Worm (Caenorhabditis elegans) whole organism, young adult: ENCODE measurements around the gene osm-6.

Experiments used
- C17E4.6 ChIP-seq: fragments of 200-800 bp; sonication (Bioruptor generic); IDR thresholded peaks from 2 replicates; pipeline ENCODE4 v1.3.6; 2022; ENCODE audit warnings: missing genetic modification reagents, missing genetic modification characterization, missing compliant biosample characterization
- ama-1 ChIP-seq, 3 experiments: fragments of 150-350 bp in 1 of 3; sonication (generic microtip) in 2 of 3; optimal IDR thresholded peaks; 2 replicates each; lab custom pipeline; 2014 to 2018; ENCODE audit warnings: missing biosample characterization in 2 of 3, missing genetic modification characterization in 2 of 3, missing genetic modification reagents in 2 of 3
- ceh-27 ChIP-seq: fragments of 200-800 bp; sonication (Bioruptor generic); optimal IDR thresholded peaks from 2 replicates; lab custom pipeline; 2018; ENCODE audit warnings: mild to moderate bottlenecking, missing genetic modification characterization, moderate library complexity, missing compliant biosample characterization
- dpff-1 ChIP-seq: sonication (generic microtip); optimal IDR thresholded peaks from 2 replicates; lab custom pipeline; 2017; ENCODE audit warnings: mild to moderate bottlenecking, missing genetic modification characterization, missing compliant biosample characterization
- efl-1 ChIP-seq: fragments of 150-350 bp; optimal IDR thresholded peaks from 2 replicates; lab custom pipeline; 2014; ENCODE audit warnings: missing biosample characterization, missing genetic modification reagents, missing genetic modification characterization
- hmg-1.2 ChIP-seq: fragments of 200-800 bp; sonication (Bioruptor generic); IDR thresholded peaks from 2 replicates; pipeline ENCODE4 v1.3.6; 2022; ENCODE audit warnings: missing genetic modification reagents, missing genetic modification characterization, missing compliant biosample characterization
- nhr-80 ChIP-seq: sonication (generic microtip); optimal IDR thresholded peaks from 2 replicates; lab custom pipeline; 2016; ENCODE audit warnings: missing genetic modification characterization, missing compliant biosample characterization
- pbrm-1 ChIP-seq: fragments of 200-800 bp; sonication (Bioruptor generic); IDR thresholded peaks from 2 replicates; pipeline ENCODE4 v1.3.6; 2022; ENCODE audit warnings: missing genetic modification reagents, missing genetic modification characterization, missing compliant biosample characterization
- rcor-1 ChIP-seq: fragments of 200-800 bp; sonication (Bioruptor generic); IDR thresholded peaks from 2 replicates; pipeline ENCODE4 v1.3.6; 2022; ENCODE audit warnings: missing genetic modification reagents, missing genetic modification characterization, missing compliant biosample characterization
- snpc-3.4 ChIP-seq: sonication (generic microtip); optimal IDR thresholded peaks from 2 replicates; lab custom pipeline; 2017; ENCODE audit warnings: missing genetic modification characterization, mild to moderate bottlenecking, missing compliant biosample characterization, antibody characterized with exemption, moderate library complexity, missing genotype, missing genetic modification reagents

- TF ChIP-seq pbrm-1 (GFP tag; lab: Robert Waterston, UW): no peak
- no peak for TF ChIP-seq C17E4.6 (GFP tag; lab: Robert Waterston, UW)
- TF ChIP-seq rcor-1 (GFP tag; lab: Robert Waterston, UW): no peak
- no peak for TF ChIP-seq efl-1
- no peak for TF ChIP-seq ama-1 (optimal IDR thresholded peaks at IDR 0.05; lab: Kevin White, UChicago)
- no peak for TF ChIP-seq ama-1 (GFP tag; optimal IDR thresholded peaks at IDR 0.05; lab: Kevin White, UChicago)
- no peak for TF ChIP-seq snpc-3.4 (tag; lab: Kevin White, UChicago)
- TF ChIP-seq ceh-27 (GFP tag; lab: Kevin White, UChicago): no peak
- TF ChIP-seq dpff-1 (tag; lab: Kevin White, UChicago): no peak
- TF ChIP-seq hmg-1.2 (GFP tag; lab: Robert Waterston, UW): no peak
- no peak for TF ChIP-seq nhr-80 (tag; lab: Kevin White, UChicago)
Observed at ce11 chrV:11948581-11948980, 21.3 kb upstream of the osm-6 start.
